Fruit fly (Drosophila melanogaster): Measurements from ENCODE around the gene CG5412.
A peak's percentile ranks its signal among the peaks of the same experiment; 100 is the strongest.

CG5412 gene

DNA sequence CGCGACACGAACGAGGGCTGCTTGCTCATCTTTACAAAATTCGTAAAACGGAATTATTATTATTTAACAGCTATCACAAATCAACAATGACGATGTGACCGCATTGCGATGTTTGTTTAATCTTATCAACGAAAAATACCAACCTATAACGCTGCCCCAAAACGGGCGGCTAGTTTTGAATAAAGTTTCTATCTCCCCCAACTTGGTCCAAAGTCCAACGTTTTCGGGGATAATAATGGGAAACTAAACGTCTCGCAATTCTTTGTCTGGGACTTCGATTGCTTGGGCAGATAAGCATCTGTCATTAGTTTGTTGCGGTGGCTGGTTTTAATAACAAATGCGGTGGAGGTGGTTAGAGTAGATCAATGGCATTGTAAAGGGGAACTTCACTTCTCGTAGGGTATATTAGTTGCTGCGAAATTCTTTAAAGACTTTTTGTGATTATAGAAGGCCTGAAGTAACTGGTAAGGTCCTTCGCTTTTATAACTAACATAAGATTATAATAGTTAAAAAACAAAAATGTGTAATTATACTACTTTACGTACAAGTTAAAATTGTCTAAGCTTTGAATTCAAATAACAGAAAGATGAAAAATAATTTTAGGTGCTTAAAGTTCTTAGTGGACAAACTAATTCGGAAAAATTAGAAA lies 16.7 kb upstream of the CG5412 start, which contains the start of gene CG15922 (continued):
- TF ChIP-seq fd102C (GFP tag; optimal IDR thresholded peaks at IDR 0.05): no peak
- peak; percentile 8 for TF ChIP-seq YL-1 (GFP tag; optimal IDR thresholded peaks at IDR 0.05)
- TF ChIP-seq lab (GFP tag; optimal IDR thresholded peaks at IDR 0.05): peak; percentile 5
- no peak for TF ChIP-seq dimm (GFP tag; IDR thresholded peaks at IDR 0.05)
- TF ChIP-seq Scr (GFP tag; IDR thresholded peaks at IDR 0.05; ENCODE audit: partially characterized antibody): no peak
- TF ChIP-seq cwo (GFP tag; optimal IDR thresholded peaks at IDR 0.05): peak; percentile 39
- peak; percentile 1 for TF ChIP-seq CG12155 (GFP tag; optimal IDR thresholded peaks at IDR 0.05)
- no peak for TF ChIP-seq z (GFP tag; IDR thresholded peaks at IDR 0.05)
- no peak for TF ChIP-seq CG2875 (GFP tag; optimal IDR thresholded peaks at IDR 0.05)
- no peak for TF ChIP-seq ro (GFP tag; IDR thresholded peaks at IDR 0.05)
- no peak for TF ChIP-seq CG7271 (tag; optimal IDR thresholded peaks at IDR 0.05)
- no peak for TF ChIP-seq CG6854 (GFP tag; optimal IDR thresholded peaks at IDR 0.05)
- TF ChIP-seq CG9932 (GFP tag; IDR thresholded peaks at IDR 0.05): no peak
- TF ChIP-seq pros (GFP tag; optimal IDR thresholded peaks at IDR 0.05): no peak
- TF ChIP-seq jigr1 (GFP tag; IDR thresholded peaks at IDR 0.05): no peak
- TF ChIP-seq eve (GFP tag; optimal IDR thresholded peaks at IDR 0.05): no peak
- no peak for TF ChIP-seq chif (GFP tag; optimal IDR thresholded peaks at IDR 0.05)
- no peak for TF ChIP-seq CG17568 (GFP tag; optimal IDR thresholded peaks at IDR 0.05)
- TF ChIP-seq Eip74EF (GFP tag; optimal IDR thresholded peaks at IDR 0.05): no peak
- TF ChIP-seq CG4820 (GFP tag; optimal IDR thresholded peaks at IDR 0.05): no peak
- no peak for TF ChIP-seq fu2 (GFP tag; optimal IDR thresholded peaks at IDR 0.05)
- peak; percentile 39 for TF ChIP-seq dmrt99B (tag; optimal IDR thresholded peaks at IDR 0.05)
- TF ChIP-seq insv (GFP tag; optimal IDR thresholded peaks at IDR 0.05): no peak
- no peak for TF ChIP-seq hkb (optimal IDR thresholded peaks at IDR 0.05)
- TF ChIP-seq hkb (GFP tag; IDR thresholded peaks at IDR 0.05): no peak
- no peak for TF ChIP-seq pan (optimal IDR thresholded peaks at IDR 0.05)
- peak in 1 of 2 experiments; percentile 34 for TF ChIP-seq pan (GFP tag; optimal IDR thresholded peaks at IDR 0.05 in 1 of 2, IDR thresholded peaks at IDR 0.05 in 1 of 2)
- no peak for TF ChIP-seq CG18764 (GFP tag; optimal IDR thresholded peaks at IDR 0.05)
- TF ChIP-seq CG13424 (tag; optimal IDR thresholded peaks at IDR 0.05): peak; percentile 33
- TF ChIP-seq Fer1 (GFP tag; optimal IDR thresholded peaks at IDR 0.05): no peak
- TF ChIP-seq CG18619 (GFP tag; optimal IDR thresholded peaks at IDR 0.05): no peak
- peak; percentile 41; the same call in 1 of the 2 replicates for TF ChIP-seq HLH3B (GFP tag; IDR thresholded peaks at IDR 0.05)
- no peak for TF ChIP-seq CG1024 (GFP tag; IDR thresholded peaks at IDR 0.05)
- no peak for TF ChIP-seq al (GFP tag; IDR thresholded peaks at IDR 0.05)
- TF ChIP-seq zen2 (GFP tag; IDR thresholded peaks at IDR 0.05; ENCODE audit: partially characterized antibody): no peak
- no peak for TF ChIP-seq mirr (GFP tag; optimal IDR thresholded peaks at IDR 0.05)
- peak; percentile 21 for TF ChIP-seq CG2120 (GFP tag; optimal IDR thresholded peaks at IDR 0.05)
- TF ChIP-seq E2f1 (GFP tag; IDR thresholded peaks at IDR 0.05): no peak
- TF ChIP-seq Myb (GFP tag; optimal IDR thresholded peaks at IDR 0.05): peak; percentile 3
- TF ChIP-seq slp2 (GFP tag; optimal IDR thresholded peaks at IDR 0.05): no peak
- no peak for TF ChIP-seq pfk (GFP tag; optimal IDR thresholded peaks at IDR 0.05)
- no peak for TF ChIP-seq Dip3 (GFP tag; optimal IDR thresholded peaks at IDR 0.05)
- TF ChIP-seq Kr (GFP tag; optimal IDR thresholded peaks at IDR 0.05): no peak
- TF ChIP-seq luna (GFP tag; optimal IDR thresholded peaks at IDR 0.05): no peak
- TF ChIP-seq aop (GFP tag; IDR thresholded peaks at IDR 0.05): no peak
- no peak for TF ChIP-seq Spps (tag; optimal IDR thresholded peaks at IDR 0.05)
- no peak for TF ChIP-seq CG11085 (GFP tag; IDR thresholded peaks at IDR 0.05)
- TF ChIP-seq CG12942 (GFP tag; optimal IDR thresholded peaks at IDR 0.05): no peak
- peak; percentile 33 for TF ChIP-seq CoRest (tag; optimal IDR thresholded peaks at IDR 0.05)
- no peak for TF ChIP-seq CG14667 (GFP tag; IDR thresholded peaks at IDR 0.05)
- no peak for TF ChIP-seq CG10565 (GFP tag; optimal IDR thresholded peaks at IDR 0.05)

All from whole organism, embryonic.